Worm (Caenorhabditis elegans) whole organism, L4 larva: Measurements from ENCODE around the gene K09C6.3.

Source experiments
- D1046.2 ChIP-seq: fragments of 200-800 bp; sonication (Bioruptor generic); IDR thresholded peaks from 2 replicates; pipeline ENCODE4 v1.3.6; 2022; ENCODE audit warnings: missing genetic modification characterization, missing compliant biosample characterization
- F37D6.2 ChIP-seq: sonication (generic microtip); optimal IDR thresholded peaks from 2 replicates; lab custom pipeline; 2016; ENCODE audit warnings: mild to moderate bottlenecking, missing genetic modification characterization, missing compliant biosample characterization
- R02D3.7 ChIP-seq: fragments of 150-350 bp; sonication (generic microtip); optimal IDR thresholded peaks from 3 replicates; lab custom pipeline; 2014; ENCODE audit warnings: missing biosample characterization, missing genetic modification characterization
- Y75B8A.6 ChIP-seq: fragments of 200-800 bp; sonication (Bioruptor generic); IDR thresholded peaks from 2 replicates; pipeline ENCODE4 v1.3.6; 2022; ENCODE audit warnings: missing genetic modification reagents, missing genetic modification characterization, missing compliant biosample characterization
- aly-2 ChIP-seq: sonication (generic microtip); optimal IDR thresholded peaks from 2 replicates; lab custom pipeline; 2018; ENCODE audit warnings: missing biosample characterization, missing genetic modification characterization
- ceh-20 ChIP-seq: fragments of 200-800 bp; sonication (Bioruptor generic); IDR thresholded peaks from 2 replicates; pipeline ENCODE4 v1.3.6; 2022; ENCODE audit warnings: missing genetic modification reagents, missing genetic modification characterization, missing compliant biosample characterization
- ceh-28 ChIP-seq: fragments of 150-350 bp; optimal IDR thresholded peaks from 2 replicates; lab custom pipeline; 2014; ENCODE audit warnings: missing biosample characterization, missing genetic modification reagents, missing genetic modification characterization
- ceh-44 ChIP-seq: fragments of 200-800 bp; sonication (Bioruptor generic); IDR thresholded peaks from 2 replicates; pipeline ENCODE4 v1.3.6; 2022; ENCODE audit warnings: missing genetic modification reagents, missing genetic modification characterization, missing compliant biosample characterization
- ces-1 ChIP-seq: fragments of 150-350 bp; sonication (generic microtip); optimal IDR thresholded peaks from 4 replicates; lab custom pipeline; 2014; ENCODE audit warnings: missing biosample characterization, missing genetic modification reagents, missing genetic modification characterization
- daf-19 ChIP-seq: fragments of 200-800 bp; sonication (Bioruptor generic); conservative IDR thresholded peaks from 2 replicates; pipeline ENCODE4 v1.3.6; 2022; ENCODE audit warnings: missing genetic modification characterization, missing compliant biosample characterization
- dmd-6 ChIP-seq: fragments of 200-800 bp; sonication (Bioruptor generic); IDR thresholded peaks from 2 replicates; pipeline ENCODE4 v1.3.6; 2022; ENCODE audit warnings: missing genetic modification reagents, missing genetic modification characterization, missing compliant biosample characterization
- egl-27 ChIP-seq: sonication (generic microtip); optimal IDR thresholded peaks from 3 replicates; lab custom pipeline; 2017; ENCODE audit warnings: missing biosample characterization, missing genetic modification reagents, missing genetic modification characterization
- fkh-10 ChIP-seq: fragments of 150-350 bp; optimal IDR thresholded peaks from 2 replicates; lab custom pipeline; 2014; ENCODE audit warnings: missing biosample characterization, missing genetic modification reagents, missing genetic modification characterization
- fos-1 ChIP-seq: fragments of 150-350 bp; optimal IDR thresholded peaks from 2 replicates; lab custom pipeline; 2014; ENCODE audit warnings: missing biosample characterization, missing genetic modification characterization
- gei-8 ChIP-seq: fragments of 200-800 bp; sonication (Bioruptor generic); optimal IDR thresholded peaks from 2 replicates; lab custom pipeline; 2018; ENCODE audit warnings: mild to moderate bottlenecking, missing genetic modification characterization, missing compliant biosample characterization
- hif-1 ChIP-seq, 2 experiments: sonication (generic microtip); optimal IDR thresholded peaks; 2 replicates each; lab custom pipeline; 2016 to 2017; ENCODE audit warnings: missing compliant biosample characterization in 2 of 2, missing genetic modification characterization in 2 of 2, missing genetic modification reagents in 2 of 2, missing genotype in 2 of 2, mild to moderate bottlenecking in 1 of 2
- hlh-11 ChIP-seq: fragments of 200-800 bp; sonication (Bioruptor generic); optimal IDR thresholded peaks from 2 replicates; lab custom pipeline; 2018; ENCODE audit warnings: mild to moderate bottlenecking, missing genetic modification characterization, missing compliant biosample characterization
- jun-1 ChIP-seq: fragments of 150-350 bp; optimal IDR thresholded peaks from 2 replicates; lab custom pipeline; 2014; ENCODE audit warnings: missing biosample characterization, missing genetic modification reagents, missing genetic modification characterization
- lin-1 ChIP-seq: fragments of 200-800 bp; sonication (Bioruptor generic); IDR thresholded peaks from 2 replicates; pipeline ENCODE4 v1.3.6; 2022; ENCODE audit warnings: missing genetic modification reagents, missing genetic modification characterization, missing compliant biosample characterization
- lin-13 ChIP-seq: fragments of 150-350 bp; optimal IDR thresholded peaks from 2 replicates; lab custom pipeline; 2014; ENCODE audit warnings: missing biosample characterization, missing genetic modification reagents, missing genetic modification characterization
- lin-38 ChIP-seq: fragments of 200-800 bp; sonication (Bioruptor generic); IDR thresholded peaks from 2 replicates; pipeline ENCODE4 v1.3.6; 2022; ENCODE audit warnings: missing genetic modification reagents, missing genetic modification characterization, missing compliant biosample characterization
- lin-39 ChIP-seq: fragments of 150-350 bp; optimal IDR thresholded peaks from 2 replicates; lab custom pipeline; 2014; ENCODE audit warnings: missing biosample characterization, missing genetic modification reagents, missing genetic modification characterization
- lir-3 ChIP-seq: sonication (generic microtip); optimal IDR thresholded peaks from 2 replicates; lab custom pipeline; 2016; ENCODE audit warnings: mild to moderate bottlenecking, missing genetic modification characterization, missing compliant biosample characterization
- madf-9 ChIP-seq: fragments of 200-800 bp; sonication (Bioruptor generic); conservative IDR thresholded peaks from 2 replicates; pipeline ENCODE4 v1.3.6; 2022; ENCODE audit warnings: missing genetic modification reagents, missing genetic modification characterization, missing compliant biosample characterization
- mdt-29 ChIP-seq: fragments of 200-800 bp; sonication (Bioruptor generic); IDR thresholded peaks from 2 replicates; pipeline ENCODE4 v1.3.6; 2022; ENCODE audit warnings: missing genetic modification reagents, missing genetic modification characterization, missing compliant biosample characterization
- mep-1 ChIP-seq: fragments of 150-350 bp; sonication (generic microtip); optimal IDR thresholded peaks from 3 replicates; lab custom pipeline; 2014; ENCODE audit warnings: missing biosample characterization, missing genetic modification characterization
- mxl-3 ChIP-seq: fragments of 200-800 bp; sonication (Bioruptor generic); optimal IDR thresholded peaks from 2 replicates; lab custom pipeline; 2018; ENCODE audit warnings: mild to moderate bottlenecking, missing genetic modification characterization, missing compliant biosample characterization
- nhr-102 ChIP-seq: sonication (generic microtip); optimal IDR thresholded peaks from 2 replicates; lab custom pipeline; 2016; ENCODE audit warnings: mild to moderate bottlenecking, missing genetic modification characterization, moderate library complexity, missing compliant biosample characterization
- nhr-237 ChIP-seq: sonication (generic microtip); optimal IDR thresholded peaks from 2 replicates; lab custom pipeline; 2017; ENCODE audit warnings: missing biosample characterization, missing genetic modification characterization
- nhr-41 ChIP-seq: fragments of 200-800 bp; sonication (Bioruptor generic); IDR thresholded peaks from 2 replicates; pipeline ENCODE4 v1.3.6; 2022; ENCODE audit warnings: missing genetic modification reagents, missing genetic modification characterization, missing compliant biosample characterization
- nhr-42 ChIP-seq: fragments of 200-800 bp; sonication (Bioruptor generic); IDR thresholded peaks from 2 replicates; pipeline ENCODE4 v1.3.6; 2022; ENCODE audit warnings: missing genetic modification characterization, missing compliant biosample characterization
- nhr-6 ChIP-seq: fragments of 150-350 bp; optimal IDR thresholded peaks from 2 replicates; lab custom pipeline; 2014; ENCODE audit warnings: missing biosample characterization, missing genetic modification characterization
- nhr-76 ChIP-seq: fragments of 150-350 bp; optimal IDR thresholded peaks from 2 replicates; lab custom pipeline; 2014; ENCODE audit warnings: missing biosample characterization, missing genetic modification characterization
- php-3 ChIP-seq: fragments of 200-800 bp; sonication (Bioruptor generic); IDR thresholded peaks from 2 replicates; pipeline ENCODE4 v1.3.6; 2022; ENCODE audit warnings: missing genetic modification reagents, missing genetic modification characterization, missing compliant biosample characterization
- snpc-4 ChIP-seq: fragments of 150-350 bp; optimal IDR thresholded peaks from 2 replicates; lab custom pipeline; 2014; ENCODE audit warnings: missing biosample characterization, missing genetic modification characterization
- unc-39 ChIP-seq: sonication (generic microtip); optimal IDR thresholded peaks from 2 replicates; lab custom pipeline; 2017; ENCODE audit warnings: missing biosample characterization, missing genetic modification characterization
- unc-62 ChIP-seq, 3 experiments: fragments of 150-350 bp in 1 of 3; sonication (generic microtip); optimal IDR thresholded peaks in 2 of 3; peaks in 1 of 3; 1 replicate in 1 of 3; 2 replicates in 2 of 3; lab custom pipeline; 2014 to 2017; ENCODE audit warnings: missing biosample characterization in 3 of 3, missing genetic modification characterization in 3 of 3, missing genetic modification reagents in 3 of 3, missing genotype in 1 of 3
- vab-7 ChIP-seq: fragments of 200-800 bp; sonication (Bioruptor generic); IDR thresholded peaks from 2 replicates; pipeline ENCODE4 v1.3.6; 2022; ENCODE audit warnings: missing genetic modification reagents, missing genetic modification characterization, missing compliant biosample characterization
- zip-11 ChIP-seq: fragments of 200-800 bp; sonication (Bioruptor generic); IDR thresholded peaks from 2 replicates; pipeline ENCODE4 v1.3.6; 2022; ENCODE audit warnings: missing genetic modification characterization, missing compliant biosample characterization
- zip-2 ChIP-seq: fragments of 150-350 bp; optimal IDR thresholded peaks from 2 replicates; lab custom pipeline; 2014; ENCODE audit warnings: missing biosample characterization, missing genetic modification characterization
- ztf-7 ChIP-seq: fragments of 150-350 bp; optimal IDR thresholded peaks from 2 replicates; lab custom pipeline; 2014; ENCODE audit warnings: missing biosample characterization, missing genetic modification characterization

Gene K09C6.3

ce11 chrV:878567-878966, 26.3 kb downstream of the K09C6.3 start, which contains the start of gene T02B11.8:
T02B11.8 (minus strand) TSS chrV:878667.
- TF ChIP-seq unc-62 (GFP tag; optimal IDR thresholded peaks at IDR 0.05 in 1 of 2; lab: Kevin White, UChicago) (no peak), unc-62 (tag; optimal IDR thresholded peaks at IDR 0.05; lab: Kevin White, UChicago) (no peak), hif-1 (tag; optimal IDR thresholded peaks at IDR 0.05; lab: Kevin White, UChicago) (no peak), lin-1 (GFP tag; lab: Robert Waterston, UW) (no peak), lin-38 (GFP tag; lab: Robert Waterston, UW) (no peak)

DNA sequence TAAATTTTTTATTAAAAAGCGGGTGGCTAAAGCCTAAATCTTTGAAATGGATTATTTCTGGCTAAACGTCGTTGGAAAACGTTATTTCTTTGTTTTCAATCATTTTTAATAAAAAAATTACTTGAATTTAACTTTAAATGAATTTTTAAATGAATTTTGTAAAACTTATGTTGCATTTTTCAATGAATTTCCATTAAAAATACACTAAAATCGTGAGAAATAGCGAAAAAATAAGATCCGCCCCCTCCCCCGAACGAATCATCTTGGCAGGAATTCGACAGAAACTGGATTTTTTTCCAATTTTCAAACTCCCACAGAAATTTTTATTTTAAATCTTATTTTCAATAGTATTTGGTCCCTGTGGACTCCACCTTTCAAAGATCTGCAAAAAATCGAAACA, 26.9 kb downstream of the K09C6.3 start, which contains the start of gene srg-53:
Gene srg-53 (plus strand): TSS at position 301 of the 400 bp plus-strand sequence.
- TF ChIP-seq vab-7 (GFP tag; lab: Robert Waterston, UW) (no peak), nhr-41 (no peak), mdt-29 (GFP tag; lab: Robert Waterston, UW) (no peak), nhr-42 (GFP tag; lab: Robert Waterston, UW) (no peak), egl-27 (tag; lab: Kevin White, UChicago) (no peak), madf-9 (no peak), unc-39 (tag; lab: Kevin White, UChicago) (no peak), fos-1 (tag; lab: Kevin White, UChicago) (no peak), dmd-6 (GFP tag; lab: Robert Waterston, UW) (no peak), mep-1 (tag; lab: Kevin White, UChicago) (no peak), fkh-10 (GFP tag; lab: Kevin White, UChicago) (no peak), hlh-11 (tag; lab: Kevin White, UChicago) (no peak), ztf-7 (tag; lab: Kevin White, UChicago) (no peak), mxl-3 (GFP tag; lab: Kevin White, UChicago) (no peak), lin-13 (no peak), daf-19 (GFP tag; lab: Robert Waterston, UW) (no peak), gei-8 (GFP tag; lab: Kevin White, UChicago) (no peak), zip-2 (no peak), lin-39 (tag; lab: Kevin White, UChicago) (no peak), ceh-28 (no peak)

ce11 chrV:884324-884723, 32.0 kb downstream of the K09C6.3 start, which contains the start of gene srj-38:
srj-38 (minus strand) TSS chrV:884424.
- TF ChIP-seq jun-1 (tag; lab: Kevin White, UChicago) (no peak), F37D6.2 (tag; lab: Kevin White, UChicago) (no peak), hif-1 (tag; optimal IDR thresholded peaks at IDR 0.05; lab: Kevin White, UChicago) (no peak), ces-1 (GFP tag; lab: Kevin White, UChicago) (no peak), R02D3.7 (no peak), unc-39 (tag; lab: Kevin White, UChicago) (no peak), unc-62 (GFP tag; optimal IDR thresholded peaks at IDR 0.05 in 1 of 2; lab: Kevin White, UChicago) (no peak), unc-62 (tag; optimal IDR thresholded peaks at IDR 0.05; lab: Kevin White, UChicago) (no peak)

- TF ChIP-seq snpc-4 (tag; lab: Kevin White, UChicago): no peak
- TF ChIP-seq mep-1 (tag; lab: Kevin White, UChicago): no peak
- no peak for TF ChIP-seq ces-1 (GFP tag; lab: Kevin White, UChicago)
- TF ChIP-seq nhr-76 (tag; lab: Kevin White, UChicago): no peak
- TF ChIP-seq nhr-41: no peak
- TF ChIP-seq jun-1 (tag; lab: Kevin White, UChicago): no peak
- no peak for TF ChIP-seq madf-9
- no peak for TF ChIP-seq nhr-237
These were observed 36.9 kb downstream of the K09C6.3 start, which contains the start of gene T02B11.6 for ce11 chrV:889216-889615. T02B11.6 (minus strand) TSS chrV:889316.

DNA sequence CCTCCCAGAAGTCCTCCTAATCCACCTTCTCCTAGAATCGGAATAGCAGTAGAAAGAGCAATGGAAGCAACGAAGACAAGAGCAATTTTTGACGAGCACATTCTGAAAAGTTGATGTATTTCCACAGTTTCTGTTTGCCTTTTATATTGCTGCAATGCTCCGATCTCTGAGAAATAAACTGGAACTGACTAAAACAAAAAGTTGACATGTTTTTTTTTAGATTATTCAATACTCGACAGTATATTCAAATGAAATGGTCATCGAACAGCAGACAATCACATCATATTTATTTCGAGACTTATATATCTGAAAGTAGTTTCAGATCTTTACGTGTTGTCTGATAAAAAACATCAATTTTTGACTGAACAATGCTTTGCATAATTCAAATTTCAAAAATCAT, 38.1 kb downstream of the K09C6.3 start, which contains the start of gene srlf-21:
Gene srlf-21 (minus strand): TSS at position 101 of the 400 bp plus-strand sequence.
- TF ChIP-seq D1046.2 (GFP tag; lab: Robert Waterston, UW) (no peak), ceh-44 (no peak), unc-62 (GFP tag; optimal IDR thresholded peaks at IDR 0.05 in 1 of 2; lab: Kevin White, UChicago) (no peak), unc-62 (tag; optimal IDR thresholded peaks at IDR 0.05; lab: Kevin White, UChicago) (no peak), nhr-102 (no peak), lir-3 (tag; lab: Kevin White, UChicago) (no peak), zip-2 (no peak), fos-1 (tag; lab: Kevin White, UChicago) (no peak), zip-11 (GFP tag; lab: Robert Waterston, UW) (no peak), mxl-3 (GFP tag; lab: Kevin White, UChicago) (no peak), php-3 (GFP tag; lab: Robert Waterston, UW) (no peak), ztf-7 (tag; lab: Kevin White, UChicago) (no peak), ceh-20 (GFP tag; lab: Robert Waterston, UW) (no peak), aly-2 (tag; lab: Kevin White, UChicago) (no peak), vab-7 (GFP tag; lab: Robert Waterston, UW) (no peak), Y75B8A.6 (no peak), nhr-6 (tag; lab: Kevin White, UChicago) (no peak)
